Fruit fly (Drosophila melanogaster) whole organism, embryonic: Measurements from ENCODE around the gene CG5326.

Experiments
- CG10274 ChIP-seq: fragments of 200-800 bp; sonication (Bioruptor generic); optimal IDR thresholded peaks from 3 replicates; lab custom pipeline; 2017; ENCODE audit warnings: missing biosample characterization, mild to moderate bottlenecking, missing genetic modification characterization
- CG10543 ChIP-seq: fragments of 200-800 bp; sonication (Bioruptor generic); optimal IDR thresholded peaks from 3 replicates; lab custom pipeline; 2017; ENCODE audit warnings: missing biosample characterization, mild to moderate bottlenecking, missing genetic modification characterization, moderate library complexity
- CG11504 ChIP-seq: fragments of 200-800 bp; sonication (Bioruptor generic); optimal IDR thresholded peaks from 3 replicates; lab custom pipeline; 2019; ENCODE audit warnings: missing biosample characterization, mild to moderate bottlenecking, missing genetic modification characterization, moderate library complexity
- CG12236 ChIP-seq: fragments of 200-800 bp; sonication (Bioruptor generic); optimal IDR thresholded peaks from 2 replicates; lab custom pipeline; 2016; ENCODE audit warnings: missing biosample characterization, missing genetic modification characterization
- CG12769 ChIP-seq: fragments of 200-800 bp; sonication (Bioruptor generic); optimal IDR thresholded peaks from 2 replicates; lab custom pipeline; 2019; ENCODE audit warnings: missing biosample characterization, mild to moderate bottlenecking, missing genetic modification characterization, moderate library complexity
- CG13775 ChIP-seq: fragments of 200-800 bp; sonication (Bioruptor generic); optimal IDR thresholded peaks from 3 replicates; lab custom pipeline; 2017; ENCODE audit warnings: missing biosample characterization, mild to moderate bottlenecking, missing genetic modification characterization
- CG14667 ChIP-seq: fragments of 200-800 bp; sonication (Bioruptor generic); IDR thresholded peaks from 2 replicates; pipeline ENCODE4 v1.3.6; 2022; ENCODE audit warnings: missing biosample characterization, missing genetic modification characterization
- CG18599 ChIP-seq: fragments of 200-800 bp; sonication (Bioruptor generic); optimal IDR thresholded peaks from 3 replicates; lab custom pipeline; 2017; ENCODE audit warnings: missing biosample characterization, missing genetic modification characterization, mild to moderate bottlenecking, moderate library complexity, missing genetic modification reagents
- CG2129 ChIP-seq: fragments of 200-800 bp; sonication (Bioruptor generic); IDR thresholded peaks from 2 replicates; pipeline ENCODE4 v1.3.6; 2022; ENCODE audit warnings: missing biosample characterization, missing genetic modification characterization; ENCODE audit not compliant: partially characterized antibody
- CG2202 ChIP-seq: fragments of 200-800 bp; sonication (Bioruptor generic); optimal IDR thresholded peaks from 2 replicates; lab custom pipeline; 2018; ENCODE audit warnings: missing biosample characterization, mild to moderate bottlenecking, missing genetic modification characterization
- CG34376 ChIP-seq: fragments of 200-800 bp; sonication (Bioruptor generic); optimal IDR thresholded peaks from 2 replicates; lab custom pipeline; 2018; ENCODE audit warnings: missing biosample characterization, mild to moderate bottlenecking, missing genetic modification characterization
- CG5245 ChIP-seq: fragments of 200-800 bp; sonication (Bioruptor generic); optimal IDR thresholded peaks from 3 replicates; lab custom pipeline; 2016; ENCODE audit warnings: missing biosample characterization, missing genetic modification characterization
- CG6272 ChIP-seq: fragments of 200-800 bp; sonication (Bioruptor generic); IDR thresholded peaks from 2 replicates; pipeline ENCODE4 v1.3.6; 2022; ENCODE audit warnings: missing biosample characterization, missing genetic modification characterization
- CG7786 ChIP-seq: fragments of 200-800 bp; sonication (Bioruptor generic); optimal IDR thresholded peaks from 2 replicates; lab custom pipeline; 2016; ENCODE audit warnings: missing biosample characterization, missing genetic modification characterization
- CG7963 ChIP-seq: fragments of 200-800 bp; sonication (Bioruptor generic); IDR thresholded peaks from 3 replicates; pipeline ENCODE4 v1.3.6; 2022; ENCODE audit warnings: missing biosample characterization, missing genetic modification characterization; ENCODE audit not compliant: partially characterized antibody
- CG9609 ChIP-seq: fragments of 200-800 bp; sonication (Bioruptor generic); optimal IDR thresholded peaks from 3 replicates; lab custom pipeline; 2016; ENCODE audit warnings: missing biosample characterization, missing genetic modification characterization
- CG9727 ChIP-seq: fragments of 200-800 bp; sonication (Bioruptor generic); optimal IDR thresholded peaks from 3 replicates; lab custom pipeline; 2017; ENCODE audit warnings: missing biosample characterization, mild to moderate bottlenecking, missing genetic modification characterization
- ERR ChIP-seq: fragments of 200-800 bp; sonication (Bioruptor generic); optimal IDR thresholded peaks from 2 replicates; lab custom pipeline; 2016; ENCODE audit warnings: missing biosample characterization, missing genetic modification characterization
- Ets65A ChIP-seq: fragments of 200-800 bp; sonication (Bioruptor generic); peaks from one replicate; lab custom pipeline; 2016; ENCODE audit warnings: missing biosample characterization, missing genetic modification characterization
- GATAe ChIP-seq: fragments of 200-800 bp; sonication (Bioruptor generic); conservative IDR thresholded peaks from 2 replicates; pipeline ENCODE4 v1.3.6; 2022; ENCODE audit warnings: missing biosample characterization, missing genetic modification characterization
- Hey ChIP-seq: fragments of 200-800 bp; sonication (Bioruptor generic); optimal IDR thresholded peaks from 3 replicates; lab custom pipeline; 2018; ENCODE audit warnings: missing biosample characterization, mild to moderate bottlenecking, missing genetic modification characterization
- Med ChIP-seq: fragments of 200-800 bp; sonication (Bioruptor generic); peaks from one replicate; lab custom pipeline; 2016; ENCODE audit warnings: missing biosample characterization, missing genetic modification characterization, mild to moderate bottlenecking, inconsistent platforms, moderate library complexity
- Meics ChIP-seq: fragments of 200-800 bp; sonication (Bioruptor generic); optimal IDR thresholded peaks from 2 replicates; lab custom pipeline; 2017; ENCODE audit warnings: missing biosample characterization, mild to moderate bottlenecking, missing genetic modification characterization
- Pdp1 ChIP-seq, 2 experiments: fragments of 200-800 bp; sonication (Bioruptor generic); optimal IDR thresholded peaks; 3 replicates each; lab custom pipeline; 2016; ENCODE audit warnings: missing biosample characterization in 2 of 2, missing genetic modification characterization in 2 of 2, mild to moderate bottlenecking in 1 of 2, moderate library complexity in 1 of 2
- Ravus ChIP-seq: fragments of 200-800 bp; sonication (Bioruptor generic); IDR thresholded peaks from 2 replicates; pipeline ENCODE4 v1.3.6; 2022; ENCODE audit warnings: missing biosample characterization, missing genetic modification characterization
- cg ChIP-seq: fragments of 200-800 bp; sonication (Bioruptor generic); optimal IDR thresholded peaks from 3 replicates; lab custom pipeline; 2019; ENCODE audit warnings: missing biosample characterization, mild to moderate bottlenecking, missing genetic modification characterization, moderate library complexity
- chinmo ChIP-seq: fragments of 200-800 bp; sonication (Bioruptor generic); IDR thresholded peaks from 4 replicates; pipeline ENCODE4 v1.3.6; 2022; ENCODE audit warnings: missing biosample characterization, missing genetic modification characterization; ENCODE audit not compliant: partially characterized antibody
- crc ChIP-seq: fragments of 200-800 bp; sonication (Bioruptor generic); optimal IDR thresholded peaks from 2 replicates; lab custom pipeline; 2016; ENCODE audit warnings: missing biosample characterization, missing genetic modification characterization
- dmrt99B ChIP-seq: fragments of 200-800 bp; sonication (Bioruptor generic); optimal IDR thresholded peaks from 2 replicates; lab custom pipeline; 2018; ENCODE audit warnings: missing biosample characterization, mild to moderate bottlenecking, missing genetic modification characterization, moderate library complexity
- exex ChIP-seq: fragments of 200-800 bp; sonication (Bioruptor generic); optimal IDR thresholded peaks from 4 replicates; lab custom pipeline; 2018; ENCODE audit warnings: missing biosample characterization, mild to moderate bottlenecking, missing genetic modification characterization, moderate library complexity
- gcm ChIP-seq: fragments of 200-800 bp; sonication (Bioruptor generic); optimal IDR thresholded peaks from 2 replicates; lab custom pipeline; 2019; ENCODE audit warnings: missing biosample characterization, mild to moderate bottlenecking, missing genetic modification characterization, moderate library complexity
- gsb-n ChIP-seq: fragments of 200-800 bp; sonication (Bioruptor generic); optimal IDR thresholded peaks from 3 replicates; lab custom pipeline; 2018; ENCODE audit warnings: missing biosample characterization, mild to moderate bottlenecking, missing genetic modification characterization
- jing ChIP-seq: fragments of 200-800 bp; sonication (Bioruptor generic); optimal IDR thresholded peaks from 2 replicates; lab custom pipeline; 2018; ENCODE audit warnings: missing biosample characterization, mild to moderate bottlenecking, missing genetic modification characterization
- kni ChIP-seq: fragments of 200-800 bp; sonication (Bioruptor generic); optimal IDR thresholded peaks from 3 replicates; lab custom pipeline; 2017; ENCODE audit warnings: mild to moderate bottlenecking, missing biosample characterization, missing genetic modification reagents, missing genetic modification characterization
- lilli ChIP-seq: fragments of 200-800 bp; sonication (Bioruptor generic); optimal IDR thresholded peaks from 3 replicates; lab custom pipeline; 2016; ENCODE audit warnings: missing biosample characterization, missing genetic modification characterization
- nerfin-2 ChIP-seq: fragments of 200-800 bp; sonication (Bioruptor generic); IDR thresholded peaks from 2 replicates; pipeline ENCODE4 v1.3.6; 2022; ENCODE audit warnings: missing biosample characterization, missing genetic modification characterization; ENCODE audit not compliant: partially characterized antibody
- p53 ChIP-seq: fragments of 200-800 bp; sonication (Bioruptor generic); optimal IDR thresholded peaks from 2 replicates; lab custom pipeline; 2016; ENCODE audit warnings: missing biosample characterization, missing genetic modification characterization
- pnt ChIP-seq: fragments of 200-800 bp; sonication (Bioruptor generic); optimal IDR thresholded peaks from 3 replicates; lab custom pipeline; 2016; ENCODE audit warnings: missing biosample characterization, missing genetic modification characterization
- schlank ChIP-seq: fragments of 200-800 bp; sonication (Bioruptor generic); optimal IDR thresholded peaks from 2 replicates; lab custom pipeline; 2018; ENCODE audit warnings: missing biosample characterization, mild to moderate bottlenecking, missing genetic modification characterization
- sd ChIP-seq: fragments of 200-800 bp; sonication (Bioruptor generic); optimal IDR thresholded peaks from 3 replicates; lab custom pipeline; 2018; ENCODE audit warnings: missing biosample characterization, mild to moderate bottlenecking, missing genetic modification characterization, moderate library complexity
- stwl ChIP-seq: fragments of 200-800 bp; sonication (Bioruptor generic); optimal IDR thresholded peaks from 3 replicates; lab custom pipeline; 2018; ENCODE audit warnings: missing biosample characterization, mild to moderate bottlenecking, missing genetic modification characterization, moderate library complexity
- sug ChIP-seq: fragments of 200-800 bp; optimal IDR thresholded peaks from 2 replicates; lab custom pipeline; 2019; ENCODE audit warnings: missing biosample characterization, mild to moderate bottlenecking, missing genetic modification characterization, moderate library complexity

The CG5326 gene

DNA sequence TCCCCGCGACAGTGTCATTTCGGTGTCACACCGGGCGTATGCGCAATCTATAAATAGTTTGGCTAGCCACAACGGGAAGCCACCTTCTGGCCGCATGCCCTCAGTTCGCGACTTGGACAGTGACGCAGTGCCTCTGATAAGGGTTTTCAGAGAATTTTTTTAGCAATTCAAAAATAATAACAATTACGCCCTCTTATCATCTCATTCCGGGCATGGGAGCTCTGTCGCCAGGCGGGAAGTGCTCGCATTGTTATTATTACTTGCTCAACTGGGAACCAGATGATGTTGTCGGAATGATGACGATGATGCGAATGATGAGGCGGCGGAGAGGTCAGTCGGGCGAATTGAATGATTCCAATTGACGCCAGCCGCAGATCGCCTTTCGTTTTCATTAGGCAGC, 16.9 kb downstream of the CG5326 start:
- TF ChIP-seq CG14667 (GFP tag; lab: Robert Waterston, UW) (no peak), crc (GFP tag; lab: Kevin White, UChicago) (no peak), GATAe (GFP tag; lab: Robert Waterston, UW) (no peak), chinmo (GFP tag; lab: Robert Waterston, UW) (0 out of 4 replicates have a peak, but pooled peaks have one; percentile 51), Hey (tag; lab: Kevin White, UChicago) (peak; percentile 26), CG7963 (GFP tag; lab: Robert Waterston, UW) (no peak), CG11504 (no peak), sd (tag; lab: Kevin White, UChicago) (peak; percentile 17), CG6272 (GFP tag; lab: Robert Waterston, UW) (no peak), CG9727 (no peak), dmrt99B (tag; lab: Kevin White, UChicago) (no peak), Meics (no peak), nerfin-2 (GFP tag; lab: Robert Waterston, UW) (no peak), jing (GFP tag; lab: Kevin White, UChicago) (no peak), CG12769 (peak; percentile 4), CG10543 (GFP tag; lab: Kevin White, UChicago) (peak; percentile 66), CG2202 (tag; lab: Kevin White, UChicago) (no peak), CG5245 (GFP tag; lab: Kevin White, UChicago) (no peak), kni (GFP tag; lab: Kevin White, UChicago) (no peak), schlank (tag; lab: Kevin White, UChicago) (no peak), CG12236 (GFP tag; lab: Kevin White, UChicago) (no peak), CG9609 (no peak), p53 (GFP tag; lab: Kevin White, UChicago) (no peak), gsb-n (tag; lab: Kevin White, UChicago) (no peak), lilli (no peak), CG34376 (GFP tag; lab: Kevin White, UChicago) (peak; percentile 80), CG7786 (GFP tag; lab: Kevin White, UChicago) (no peak), cg (GFP tag; lab: Kevin White, UChicago) (no peak), sug (tag; lab: Kevin White, UChicago) (peak; percentile 70), stwl (tag; lab: Kevin White, UChicago) (no peak), CG18599 (GFP tag; lab: Kevin White, UChicago) (no peak), ERR (GFP tag; lab: Kevin White, UChicago) (peak; percentile 27), CG13775 (no peak), Pdp1 (GFP tag; optimal IDR thresholded peaks at IDR 0.05; lab: Kevin White, UChicago) (peak in 1 of 2 experiments; percentile 8), Ravus (no peak), gcm (GFP tag; lab: Kevin White, UChicago) (no peak), CG10274 (no peak), exex (peak; percentile 74), Ets65A (GFP tag; lab: Kevin White, UChicago) (no peak), Med (peak; percentile 10), CG2129 (GFP tag; lab: Robert Waterston, UW) (no peak), pnt (no peak)
